Worm (Caenorhabditis elegans): Measurements from ENCODE around the gene Y25C1A.7.

- TF ChIP-seq lin-39 (tag; optimal IDR thresholded peaks at IDR 0.05): no peak
- TF ChIP-seq ama-1 (optimal IDR thresholded peaks at IDR 0.05): no peak
- TF ChIP-seq unc-39 (tag; optimal IDR thresholded peaks at IDR 0.05): no peak
- no peak for TF ChIP-seq ZK546.5 (tag; optimal IDR thresholded peaks at IDR 0.05)
- no peak for TF ChIP-seq sma-3 (GFP tag; optimal IDR thresholded peaks at IDR 0.05)
- TF ChIP-seq fos-1 (tag; optimal IDR thresholded peaks at IDR 0.05): no peak
- TF ChIP-seq ceh-82 (tag; optimal IDR thresholded peaks at IDR 0.05): no peak
These were observed 47.4 kb downstream of the Y25C1A.7 start, which contains the start of gene clec-2 for ce11 chrII:3023381-3023935.
